Worm (Caenorhabditis elegans): ENCODE measurements around the gene twk-28.
A peak's percentile ranks its signal among the peaks of the same experiment; 100 is the strongest.

Gene twk-28

DNA sequence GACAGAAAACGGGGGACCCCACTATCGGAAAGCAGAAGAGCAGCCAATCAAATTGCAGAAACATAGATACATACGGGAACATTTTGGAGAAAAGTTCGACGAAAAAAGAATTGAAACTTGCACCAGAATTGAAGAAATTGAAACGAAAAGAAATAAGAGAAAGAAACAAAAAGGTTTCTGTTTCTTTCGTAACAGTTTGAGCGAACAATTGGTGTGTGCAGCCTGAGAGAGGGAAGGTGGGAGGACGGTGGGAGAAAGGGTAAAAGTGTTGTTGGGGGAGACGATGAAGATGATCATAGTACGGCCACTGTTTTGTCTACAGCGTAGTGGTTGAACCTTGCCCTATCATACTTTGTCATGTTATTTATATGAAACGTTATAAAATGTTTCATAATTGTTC lies 15.8 kb upstream of the twk-28 start:
- TF ChIP-seq F10B5.3 (tag; optimal IDR thresholded peaks at IDR 0.05): no peak
- TF ChIP-seq dmd-6 (GFP tag; IDR thresholded peaks at IDR 0.05): peak; percentile 9; the same call in 1 of the 2 replicates
- TF ChIP-seq lsy-2 (tag; optimal IDR thresholded peaks at IDR 0.05): no peak
- no peak for TF ChIP-seq Y105C5A.15 (GFP tag; IDR thresholded peaks at IDR 0.05)
- TF ChIP-seq daf-19 (GFP tag; conservative IDR thresholded peaks at IDR 0.05): no peak
- no peak for TF ChIP-seq daf-16 (GFP tag; optimal IDR thresholded peaks at IDR 0.05)
- TF ChIP-seq daf-16 (tag; optimal IDR thresholded peaks at IDR 0.05): peak; percentile 48
- TF ChIP-seq ceh-20 (GFP tag; IDR thresholded peaks at IDR 0.05): no peak
- TF ChIP-seq hmg-1.1 (GFP tag; IDR thresholded peaks at IDR 0.05): no peak
- no peak for TF ChIP-seq unc-39 (tag; optimal IDR thresholded peaks at IDR 0.05)
- TF ChIP-seq sdz-12 (GFP tag; optimal IDR thresholded peaks at IDR 0.05): no peak
- TF ChIP-seq hlh-11 (tag; optimal IDR thresholded peaks at IDR 0.05): peak; percentile 41
- TF ChIP-seq cey-2 (tag; optimal IDR thresholded peaks at IDR 0.05; ENCODE audit: borderline replicate concordance, insufficient read depth): no peak
- TF ChIP-seq fkh-10 (GFP tag; optimal IDR thresholded peaks at IDR 0.05): peak; percentile 27
- TF ChIP-seq spr-1 (tag; optimal IDR thresholded peaks at IDR 0.05): no peak
- TF ChIP-seq mep-1 (tag; optimal IDR thresholded peaks at IDR 0.05): peak; percentile 32
- TF ChIP-seq php-3 (GFP tag; IDR thresholded peaks at IDR 0.05): no peak
- TF ChIP-seq nhr-28 (tag; optimal IDR thresholded peaks at IDR 0.05): peak; percentile 28
- TF ChIP-seq lin-1 (GFP tag; IDR thresholded peaks at IDR 0.05): no peak
- no peak for TF ChIP-seq Y75B8A.6 (GFP tag; IDR thresholded peaks at IDR 0.05)

DNA sequence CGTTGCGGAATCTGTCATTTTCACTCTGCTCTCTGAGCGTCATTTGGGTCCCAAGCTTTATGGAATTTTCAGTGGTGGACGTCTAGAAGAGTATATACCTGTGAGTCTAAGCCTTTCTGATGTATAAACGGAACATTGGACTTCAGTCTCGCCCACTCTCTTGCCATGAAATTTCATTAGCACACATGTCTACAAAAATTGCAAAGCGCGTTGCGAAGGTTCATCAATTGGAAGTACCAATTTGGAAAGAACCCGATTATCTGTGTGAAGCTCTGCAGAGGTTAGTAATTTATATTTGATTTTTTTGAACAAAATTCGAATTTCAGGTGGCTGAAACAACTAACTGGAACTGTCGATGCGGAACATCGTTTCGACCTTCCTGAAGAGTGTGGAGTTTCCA lies 10.7 kb upstream of the twk-28 start:
- TF ChIP-seq zip-2 (tag; optimal IDR thresholded peaks at IDR 0.05): no peak
- no peak for TF ChIP-seq fos-1 (tag; optimal IDR thresholded peaks at IDR 0.05)
- peak; percentile 74 for TF ChIP-seq aha-1 (tag)
- peak in 1 of 2 experiments; percentile 57 for TF ChIP-seq unc-62 (GFP tag; optimal IDR thresholded peaks at IDR 0.05 in 1 of 2)
- TF ChIP-seq unc-62 (tag; optimal IDR thresholded peaks at IDR 0.05): no peak
- TF ChIP-seq mes-2 (tag; optimal IDR thresholded peaks at IDR 0.05; ENCODE audit: poor library complexity, severe bottlenecking): no peak
- no peak for TF ChIP-seq pqm-1 (tag; optimal IDR thresholded peaks at IDR 0.05)
- TF ChIP-seq attf-4 (tag; optimal IDR thresholded peaks at IDR 0.05): no peak
- TF ChIP-seq nhr-111 (GFP tag; optimal IDR thresholded peaks at IDR 0.05): no peak
- TF ChIP-seq Y48G9A.11 (GFP tag; IDR thresholded peaks at IDR 0.05): no peak
- TF ChIP-seq php-3 (GFP tag; IDR thresholded peaks at IDR 0.05): no peak

DNA sequence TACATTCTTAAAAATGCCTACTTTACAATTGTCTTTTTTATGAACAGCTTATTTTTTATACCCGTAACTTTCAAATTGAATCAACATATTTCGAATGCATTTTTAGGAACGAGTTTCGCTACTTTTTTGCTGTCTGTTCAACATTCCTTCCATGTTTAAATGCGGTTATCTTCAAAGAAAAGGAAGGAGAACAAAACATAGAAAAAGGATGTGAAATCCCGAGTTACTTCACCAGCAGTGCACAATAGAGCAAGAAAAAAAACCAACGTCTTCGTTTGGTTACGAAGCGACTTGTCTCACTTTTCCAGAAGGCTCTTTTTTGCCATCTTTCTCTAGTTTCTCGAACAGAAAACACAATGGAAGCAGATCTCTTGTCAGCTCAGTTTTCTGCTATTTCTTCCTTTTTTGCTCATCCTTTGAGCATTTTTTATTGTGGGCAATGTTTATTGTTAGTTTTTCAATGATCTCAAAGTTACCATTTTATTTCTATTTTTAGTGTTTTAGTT lies 6.6 kb upstream of the twk-28 start, which contains the start of gene cka-2:
Gene cka-2 (plus strand): TSS at position 456 of the 506 bp plus-strand sequence.
- TF ChIP-seq F49E8.2 (tag; optimal IDR thresholded peaks at IDR 0.05; ENCODE audit: borderline replicate concordance): no peak
- TF ChIP-seq nhr-42 (GFP tag; IDR thresholded peaks at IDR 0.05): no peak
- TF ChIP-seq egl-27 (tag; optimal IDR thresholded peaks at IDR 0.05): no peak
- TF ChIP-seq egl-43 (GFP tag; IDR thresholded peaks at IDR 0.05): no peak
- TF ChIP-seq sdz-12 (GFP tag; optimal IDR thresholded peaks at IDR 0.05): no peak
- no peak for TF ChIP-seq tra-1 (GFP tag; IDR thresholded peaks at IDR 0.05)
- peak; percentile 14 for TF ChIP-seq hlh-30 (tag; optimal IDR thresholded peaks at IDR 0.05; ENCODE audit: insufficient read depth)
- peak in 1 of 2 experiments; percentile 19 for TF ChIP-seq lsy-2 (tag; optimal IDR thresholded peaks at IDR 0.05)
- no peak for TF ChIP-seq madf-5 (GFP tag; IDR thresholded peaks at IDR 0.05)
- TF ChIP-seq ZK546.5 (tag; optimal IDR thresholded peaks at IDR 0.05): no peak
- no peak for TF ChIP-seq saeg-2 (GFP tag; IDR thresholded peaks at IDR 0.05)
- no peak for TF ChIP-seq ceh-62 (tag; optimal IDR thresholded peaks at IDR 0.05)
- no peak for TF ChIP-seq F26F4.8 (GFP tag; conservative IDR thresholded peaks at IDR 0.05)
- TF ChIP-seq fkh-10 (GFP tag; optimal IDR thresholded peaks at IDR 0.05): peak; percentile 83
- TF ChIP-seq ceh-28 (tag; optimal IDR thresholded peaks at IDR 0.05): no peak
- no peak for TF ChIP-seq snpc-4 (tag; optimal IDR thresholded peaks at IDR 0.05)
- TF ChIP-seq snpc-1.2 (GFP tag; IDR thresholded peaks at IDR 0.05): no peak
- no peak for TF ChIP-seq skn-1 (tag; optimal IDR thresholded peaks at IDR 0.05)
- 0 out of 2 replicates have a peak, but pooled peaks have one; percentile 46 for TF ChIP-seq ctbp-1 (GFP tag; IDR thresholded peaks at IDR 0.05)
- no peak for TF ChIP-seq mdt-29 (GFP tag; IDR thresholded peaks at IDR 0.05)
- no peak for TF ChIP-seq F44E2.7 (GFP tag; IDR thresholded peaks at IDR 0.05)
- peak; percentile 67 for TF ChIP-seq ces-1 (GFP tag; optimal IDR thresholded peaks at IDR 0.05)
- TF ChIP-seq ceh-20 (GFP tag; IDR thresholded peaks at IDR 0.05): no peak
- TF ChIP-seq lin-38 (GFP tag; IDR thresholded peaks at IDR 0.05): no peak
- no peak for TF ChIP-seq dmd-8 (GFP tag; IDR thresholded peaks at IDR 0.05)
